Worm (Caenorhabditis elegans) whole organism, L4/young adult: Measurements from ENCODE around the gene Y64H9A.2.

Experiments used
- W03F9.2 ChIP-seq: fragments of 150-350 bp; optimal IDR thresholded peaks from 2 replicates; lab custom pipeline; 2014; ENCODE audit warnings: missing biosample characterization, missing genetic modification characterization
- dao-5 ChIP-seq: sonication (generic microtip); optimal IDR thresholded peaks from 2 replicates; lab custom pipeline; 2016; ENCODE audit warnings: missing genotype, missing genetic modification characterization, moderate library complexity, missing compliant biosample characterization
- him-1 ChIP-seq: sonication (generic microtip); optimal IDR thresholded peaks from 2 replicates; lab custom pipeline; 2016; ENCODE audit warnings: missing genotype, missing genetic modification reagents, missing genetic modification characterization, missing compliant biosample characterization

The Y64H9A.2 gene

DNA sequence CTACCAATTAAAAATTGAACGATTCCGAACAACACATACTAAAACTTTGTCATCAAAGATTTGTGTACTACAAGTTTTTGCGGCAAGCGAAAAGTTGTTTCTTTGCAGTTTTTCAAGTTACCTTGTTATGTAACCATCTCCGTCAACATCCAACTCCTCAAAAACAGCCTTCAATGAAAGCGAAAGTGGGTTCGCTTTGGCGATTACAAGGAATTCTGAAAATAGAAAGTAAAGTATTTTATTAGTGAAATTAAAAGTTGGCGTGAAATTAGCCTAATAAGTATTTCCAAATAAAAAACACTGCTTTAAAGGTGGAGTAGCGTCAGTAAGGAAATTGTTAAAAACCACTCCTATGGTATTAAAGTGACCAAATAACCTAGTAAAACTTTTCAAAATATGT lies 31.8 kb downstream of the Y64H9A.2 start:
- no peak for TF ChIP-seq him-1 (tag; lab: Kevin White, UChicago)
- TF ChIP-seq dao-5 (tag; lab: Kevin White, UChicago), result no peak
- no peak for TF ChIP-seq W03F9.2

DNA sequence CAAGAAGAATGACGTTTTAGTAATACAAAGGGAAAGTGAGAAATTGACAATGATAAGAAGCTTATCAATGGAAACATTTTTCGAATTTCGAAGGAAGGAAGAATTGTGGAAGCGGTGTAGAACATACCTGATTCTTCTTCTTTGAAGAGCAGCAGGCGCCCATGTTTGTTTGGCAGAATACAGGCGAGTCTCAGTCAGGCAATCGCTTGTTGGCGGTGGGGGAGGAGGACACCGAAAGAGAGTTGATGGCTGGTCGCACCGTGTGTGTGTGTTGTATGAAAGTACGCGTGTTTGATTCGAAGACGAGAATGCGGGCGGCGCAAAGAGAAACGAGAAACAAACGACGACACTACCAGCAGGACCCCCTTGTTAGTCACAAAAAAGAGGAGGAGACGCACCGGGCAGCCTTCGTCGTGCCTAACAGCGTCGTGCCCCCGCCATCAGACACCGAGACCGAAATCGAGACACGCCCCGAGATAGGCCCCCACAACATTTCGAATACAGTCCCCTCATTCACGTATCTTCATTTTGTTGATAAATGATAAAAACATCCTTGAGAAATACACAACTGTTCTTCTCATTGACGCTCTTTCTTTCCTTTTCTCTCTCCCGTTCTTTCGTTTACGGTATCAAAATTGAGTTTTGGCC lies 34.0 kb downstream of the Y64H9A.2 start, which contains the start of gene cal-5:
Gene cal-5 (minus strand): TSS at position 266 of the 648 bp plus-strand sequence.
- TF ChIP-seq dao-5 (tag; lab: Kevin White, UChicago) (no peak), him-1 (tag; lab: Kevin White, UChicago) (no peak), W03F9.2 (no peak)

DNA sequence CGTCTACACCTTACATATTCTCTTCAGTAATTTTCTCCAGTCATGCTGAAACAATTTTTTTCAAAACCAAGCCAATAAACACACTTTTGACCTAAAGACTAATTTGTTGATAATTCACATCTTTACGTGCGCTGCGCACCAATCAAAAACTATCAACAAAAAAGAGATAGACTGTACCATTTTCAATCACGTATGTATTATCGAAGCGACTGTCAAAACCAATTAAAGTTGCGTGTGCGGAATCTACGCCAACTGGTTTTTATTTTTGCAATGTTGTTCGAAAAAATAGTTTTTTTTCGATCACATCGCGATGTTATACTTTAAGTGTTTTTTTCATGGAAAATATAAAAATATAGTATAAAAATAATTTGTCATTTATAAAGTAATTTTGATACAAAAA lies 35.5 kb downstream of the Y64H9A.2 start:
- TF ChIP-seq W03F9.2, result no peak
- TF ChIP-seq him-1 (tag; lab: Kevin White, UChicago), result no peak
- TF ChIP-seq dao-5 (tag; lab: Kevin White, UChicago), result no peak

DNA sequence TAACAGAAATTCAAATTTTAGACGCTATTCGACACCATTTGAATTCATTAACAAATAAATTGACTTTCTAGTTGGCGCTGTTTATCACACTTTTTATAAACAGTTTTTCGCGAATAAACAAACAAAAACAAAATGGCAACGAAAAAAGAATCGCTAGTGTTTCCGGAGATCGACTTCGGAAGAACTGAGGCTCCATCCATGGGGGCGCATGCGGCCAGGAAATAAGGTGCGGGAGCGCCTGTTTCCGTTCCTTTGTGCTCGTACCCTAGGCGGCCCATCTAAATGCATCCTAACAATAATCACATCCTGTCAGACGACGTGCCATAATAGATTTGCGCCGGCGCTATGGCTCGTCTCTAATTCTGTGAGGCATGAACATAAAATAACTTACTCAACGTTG lies 40.3 kb downstream of the Y64H9A.2 start:
- TF ChIP-seq dao-5 (tag; lab: Kevin White, UChicago), result no peak
- no peak for TF ChIP-seq him-1 (tag; lab: Kevin White, UChicago)
- TF ChIP-seq W03F9.2, result no peak

- TF ChIP-seq him-1 (tag; lab: Kevin White, UChicago) (no peak), W03F9.2 (no peak), dao-5 (tag; lab: Kevin White, UChicago) (no peak)
Observed at ce11 chrX:5084495-5084894, 40.7 kb downstream of the Y64H9A.2 start, which contains the start of gene ets-5. TSS of gene ets-5 (minus strand) at chrX:5084526.

ce11 chrX:5085465-5085864 lies 41.7 kb downstream of the Y64H9A.2 start:
- TF ChIP-seq W03F9.2 (peak; percentile 37), dao-5 (tag; lab: Kevin White, UChicago) (peak; percentile 71), him-1 (tag; lab: Kevin White, UChicago) (peak; percentile 84)

ce11 chrX:5086212-5086611 lies 42.4 kb downstream of the Y64H9A.2 start:
- no peak for TF ChIP-seq W03F9.2
- TF ChIP-seq dao-5 (tag; lab: Kevin White, UChicago), result no peak
- TF ChIP-seq him-1 (tag; lab: Kevin White, UChicago), result no peak

- TF ChIP-seq dao-5 (tag; lab: Kevin White, UChicago) (no peak), W03F9.2 (no peak), him-1 (tag; lab: Kevin White, UChicago) (no peak)
Observed at ce11 chrX:5087366-5087891, 43.7 kb downstream of the Y64H9A.2 start, which contains the start of gene pnk-4. TSS of gene pnk-4 (plus strand) at chrX:5087841.

ce11 chrX:5093997-5094396 lies 50.2 kb downstream of the Y64H9A.2 start:
- TF ChIP-seq him-1 (tag; lab: Kevin White, UChicago) (no peak), W03F9.2 (no peak), dao-5 (tag; lab: Kevin White, UChicago) (no peak)
